Worm (Caenorhabditis elegans) whole organism, late embryonic: ENCODE measurements around the gene Y57E12AR.1.

Source experiments
- C38D4.7 ChIP-seq: fragments of 200-800 bp; sonication (Bioruptor generic); optimal IDR thresholded peaks from 2 replicates; lab custom pipeline; 2018; ENCODE audit warnings: mild to moderate bottlenecking, missing genetic modification characterization, moderate library complexity, missing compliant biosample characterization
- F13H6.1 ChIP-seq: sonication (generic microtip); optimal IDR thresholded peaks from 2 replicates; lab custom pipeline; 2016; ENCODE audit warnings: missing genetic modification characterization, missing compliant biosample characterization
- K02D7.2 ChIP-seq: sonication (generic microtip); optimal IDR thresholded peaks from 2 replicates; lab custom pipeline; 2017; ENCODE audit warnings: mild to moderate bottlenecking, missing genetic modification characterization, missing compliant biosample characterization
- Y22D7AL.16 ChIP-seq: sonication (generic microtip); optimal IDR thresholded peaks from 2 replicates; lab custom pipeline; 2016; ENCODE audit warnings: missing genetic modification characterization, missing compliant biosample characterization
- ceh-19 ChIP-seq: fragments of 200-800 bp; sonication (Bioruptor generic); optimal IDR thresholded peaks from 2 replicates; lab custom pipeline; 2018; ENCODE audit warnings: mild to moderate bottlenecking, missing genetic modification characterization, missing compliant biosample characterization
- ceh-2 ChIP-seq: sonication (generic microtip); optimal IDR thresholded peaks from 2 replicates; lab custom pipeline; 2016; ENCODE audit warnings: missing genotype, missing genetic modification characterization, missing compliant biosample characterization
- ceh-24 ChIP-seq: sonication (generic microtip); optimal IDR thresholded peaks from 2 replicates; lab custom pipeline; 2016; ENCODE audit warnings: mild to moderate bottlenecking, missing genetic modification characterization, missing compliant biosample characterization
- ceh-34 ChIP-seq: sonication (generic microtip); optimal IDR thresholded peaks from 2 replicates; lab custom pipeline; 2016; ENCODE audit warnings: mild to moderate bottlenecking, missing genetic modification characterization, missing compliant biosample characterization
- ceh-9 ChIP-seq: sonication (generic microtip); optimal IDR thresholded peaks from 2 replicates; lab custom pipeline; 2016; ENCODE audit warnings: mild to moderate bottlenecking, missing genetic modification characterization, inconsistent platforms, missing compliant biosample characterization
- elt-2 ChIP-seq: sonication (generic microtip); optimal IDR thresholded peaks from 2 replicates; lab custom pipeline; 2016; ENCODE audit warnings: missing genetic modification reagents, missing genetic modification characterization, missing compliant biosample characterization
- elt-4 ChIP-seq: sonication (generic microtip); optimal IDR thresholded peaks from 2 replicates; lab custom pipeline; 2016; ENCODE audit warnings: missing genetic modification characterization, missing compliant biosample characterization
- eyg-1 ChIP-seq: sonication (generic microtip); optimal IDR thresholded peaks from 2 replicates; lab custom pipeline; 2016; ENCODE audit warnings: missing genotype, missing genetic modification characterization, missing compliant biosample characterization
- fax-1 ChIP-seq: sonication (generic microtip); optimal IDR thresholded peaks from 2 replicates; lab custom pipeline; 2016; ENCODE audit warnings: missing genotype, missing genetic modification characterization, missing compliant biosample characterization
- fkh-10 ChIP-seq: fragments of 150-350 bp; optimal IDR thresholded peaks from 2 replicates; lab custom pipeline; 2014; ENCODE audit warnings: missing biosample characterization, missing genetic modification reagents, missing genetic modification characterization
- fkh-6 ChIP-seq: sonication (generic microtip); optimal IDR thresholded peaks from 2 replicates; lab custom pipeline; 2016; ENCODE audit warnings: missing genetic modification characterization, missing compliant biosample characterization
- gmeb-2 ChIP-seq: sonication (generic microtip); optimal IDR thresholded peaks from 2 replicates; lab custom pipeline; 2016; ENCODE audit warnings: missing genetic modification characterization, inconsistent platforms, missing compliant biosample characterization
- hlh-15 ChIP-seq: sonication (generic microtip); optimal IDR thresholded peaks from 2 replicates; lab custom pipeline; 2016; ENCODE audit warnings: missing genetic modification characterization, missing compliant biosample characterization
- hlh-6 ChIP-seq: sonication (generic microtip); optimal IDR thresholded peaks from 2 replicates; lab custom pipeline; 2016; ENCODE audit warnings: missing genotype, missing genetic modification characterization, missing compliant biosample characterization
- hlh-8 ChIP-seq: sonication (generic microtip); optimal IDR thresholded peaks from 2 replicates; lab custom pipeline; 2016; ENCODE audit warnings: missing genotype, missing genetic modification characterization, missing compliant biosample characterization
- lim-6 ChIP-seq: sonication (generic microtip); optimal IDR thresholded peaks from 2 replicates; lab custom pipeline; 2016; ENCODE audit warnings: missing genetic modification characterization, missing compliant biosample characterization
- madf-2 ChIP-seq: sonication (generic microtip); optimal IDR thresholded peaks from 2 replicates; lab custom pipeline; 2017; ENCODE audit warnings: missing genetic modification characterization, missing compliant biosample characterization
- mec-3 ChIP-seq: sonication (generic microtip); optimal IDR thresholded peaks from 2 replicates; lab custom pipeline; 2016; ENCODE audit warnings: borderline replicate concordance, missing genetic modification characterization, missing compliant biosample characterization
- nhr-232 ChIP-seq: sonication (generic microtip); optimal IDR thresholded peaks from 2 replicates; lab custom pipeline; 2016; ENCODE audit warnings: missing genetic modification characterization, missing compliant biosample characterization
- pax-1 ChIP-seq: fragments of 150-350 bp; optimal IDR thresholded peaks from 2 replicates; lab custom pipeline; 2014; ENCODE audit warnings: missing biosample characterization, missing genetic modification characterization
- pqm-1 ChIP-seq: sonication (generic microtip); optimal IDR thresholded peaks from 2 replicates; lab custom pipeline; 2016; ENCODE audit warnings: missing genetic modification characterization, missing compliant biosample characterization
- ref-2 ChIP-seq: sonication (generic microtip); optimal IDR thresholded peaks from 2 replicates; lab custom pipeline; 2016; ENCODE audit warnings: missing genetic modification characterization, missing compliant biosample characterization
- rnt-1 ChIP-seq: sonication (generic microtip); optimal IDR thresholded peaks from 2 replicates; lab custom pipeline; 2016; ENCODE audit warnings: missing genetic modification characterization, missing compliant biosample characterization
- sox-2 ChIP-seq: fragments of 200-800 bp; sonication (Bioruptor generic); IDR thresholded peaks from 2 replicates; pipeline ENCODE4 v1.3.6; 2022; ENCODE audit warnings: missing genetic modification reagents, missing genetic modification characterization, missing compliant biosample characterization
- tbx-2 ChIP-seq: sonication (generic microtip); optimal IDR thresholded peaks from 2 replicates; lab custom pipeline; 2016; ENCODE audit warnings: missing genetic modification characterization, missing compliant biosample characterization
- tbx-7 ChIP-seq: sonication (generic microtip); optimal IDR thresholded peaks from 2 replicates; lab custom pipeline; 2016; ENCODE audit warnings: missing genotype, missing genetic modification characterization, missing compliant biosample characterization
- ttx-3 ChIP-seq: sonication (generic microtip); optimal IDR thresholded peaks from 2 replicates; lab custom pipeline; 2016; ENCODE audit warnings: missing genetic modification reagents, missing genetic modification characterization, missing compliant biosample characterization
- ztf-16 ChIP-seq: sonication (generic microtip); optimal IDR thresholded peaks from 2 replicates; lab custom pipeline; 2017; ENCODE audit warnings: missing genetic modification characterization, missing compliant biosample characterization

The Y57E12AR.1 gene

DNA sequence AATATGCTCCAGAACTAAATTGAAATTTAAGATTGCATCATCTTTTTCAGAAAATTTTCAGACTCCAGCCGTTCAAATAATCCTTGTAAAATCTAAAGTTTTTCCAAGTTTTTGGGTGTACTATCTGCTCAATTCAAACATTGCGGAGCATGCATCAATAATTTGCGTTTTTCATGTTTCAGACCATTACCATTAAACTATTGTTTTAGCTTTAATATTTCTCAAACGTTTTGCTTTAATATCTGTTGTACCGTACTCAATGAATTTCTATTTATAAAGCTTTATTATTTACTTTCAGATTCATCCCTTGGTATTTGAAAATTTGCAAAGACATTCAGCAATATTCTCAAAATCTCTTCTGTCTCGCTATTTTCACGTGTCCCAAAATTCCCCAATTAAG is 38.1 kb upstream of the Y57E12AR.1 start, which contains the start of gene odr-2:
odr-2 (plus strand) TSS at position 301 of the 400 bp plus-strand sequence.
- no peak for TF ChIP-seq ceh-24 (tag; lab: Kevin White, UChicago)
- no peak for TF ChIP-seq rnt-1 (tag; lab: Kevin White, UChicago)
- TF ChIP-seq pax-1 (tag; lab: Kevin White, UChicago) = no peak
- no peak for TF ChIP-seq hlh-15 (tag; lab: Kevin White, UChicago)
- TF ChIP-seq gmeb-2 (tag; lab: Kevin White, UChicago) = no peak
- TF ChIP-seq, all 69 proteins: peak for 0

ce11 chrV:7096811-7097210 is 31.7 kb upstream of the Y57E12AR.1 start:
- TF ChIP-seq rnt-1 (tag; lab: Kevin White, UChicago) (no peak), tbx-2 (tag; lab: Kevin White, UChicago) (no peak), elt-4 (tag; lab: Kevin White, UChicago) (no peak), ceh-9 (no peak), lim-6 (tag; lab: Kevin White, UChicago) (no peak), elt-2 (no peak), C38D4.7 (GFP tag; lab: Kevin White, UChicago) (no peak), fkh-6 (tag; lab: Kevin White, UChicago) (no peak), F13H6.1 (tag; lab: Kevin White, UChicago) (no peak)

DNA sequence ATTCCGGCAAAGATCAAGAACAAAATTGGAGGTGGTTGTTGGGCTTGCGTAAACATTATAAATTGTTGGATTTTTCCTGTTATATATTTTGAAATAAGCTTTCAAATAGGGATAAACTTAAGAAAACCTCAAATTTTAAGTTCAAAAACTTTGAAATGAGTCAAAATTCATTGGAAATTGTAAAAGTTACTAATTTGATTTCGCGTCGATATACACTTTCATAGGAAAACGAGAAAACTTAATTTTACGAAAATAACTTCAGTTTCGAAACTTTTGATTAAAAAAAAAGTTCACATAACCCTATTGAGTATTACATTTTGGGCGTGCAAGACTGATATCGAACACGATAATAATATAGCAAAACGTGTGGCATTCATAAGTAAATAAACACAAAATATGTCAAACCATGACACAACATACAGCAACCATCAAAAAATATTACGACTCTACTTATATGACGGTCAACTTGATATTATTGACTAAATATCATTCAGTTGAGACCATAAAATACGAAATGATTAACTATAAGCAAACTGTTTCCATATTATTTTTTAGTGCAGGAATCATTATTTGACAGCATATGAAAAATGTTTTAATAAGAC is 31.1 kb upstream of the Y57E12AR.1 start:
- no peak for TF ChIP-seq hlh-8 (tag; lab: Kevin White, UChicago)
- no peak for TF ChIP-seq K02D7.2
- TF ChIP-seq ttx-3 = no peak
- no peak for TF ChIP-seq hlh-15 (tag; lab: Kevin White, UChicago)
- TF ChIP-seq eyg-1 (tag; lab: Kevin White, UChicago) = no peak

ce11 chrV:7095254-7095990 is 30.3 kb upstream of the Y57E12AR.1 start:
- no peak for TF ChIP-seq C38D4.7 (GFP tag; lab: Kevin White, UChicago)
- TF ChIP-seq nhr-232 (tag; lab: Kevin White, UChicago) = no peak
- TF ChIP-seq Y22D7AL.16 (tag; lab: Kevin White, UChicago) = no peak
- TF ChIP-seq pqm-1 (tag; lab: Kevin White, UChicago) = no peak
- TF ChIP-seq hlh-6 (tag; lab: Kevin White, UChicago) = no peak
- no peak for TF ChIP-seq madf-2 (tag; lab: Kevin White, UChicago)
- TF ChIP-seq gmeb-2 (tag; lab: Kevin White, UChicago) = no peak
- no peak for TF ChIP-seq fkh-10
- no peak for TF ChIP-seq ceh-9
- TF ChIP-seq elt-2 = no peak
- no peak for TF ChIP-seq ceh-19 (GFP tag; lab: Kevin White, UChicago)
- no peak for TF ChIP-seq hlh-15 (tag; lab: Kevin White, UChicago)
- no peak for TF ChIP-seq ceh-34
- no peak for TF ChIP-seq ceh-2 (tag; lab: Kevin White, UChicago)
- TF ChIP-seq fax-1 (tag; lab: Kevin White, UChicago) = no peak
- no peak for TF ChIP-seq ztf-16
- TF ChIP-seq mec-3 (tag; lab: Kevin White, UChicago) = no peak

- TF ChIP-seq sox-2 (GFP tag; lab: Robert Waterston, UW) (no peak), fax-1 (tag; lab: Kevin White, UChicago) (no peak), tbx-7 (tag; lab: Kevin White, UChicago) (no peak), K02D7.2 (no peak), ref-2 (tag; lab: Kevin White, UChicago) (no peak), elt-2 (peak; percentile 8)
Observed at ce11 chrV:7093720-7094401, 28.7 kb upstream of the Y57E12AR.1 start, which contains the start of gene nhr-135. Gene nhr-135, minus strand, starts transcription at chrV:7093770.
